Fruit fly (Drosophila melanogaster): ENCODE results near the gene CG31251.

Gene CG31251

DNA sequence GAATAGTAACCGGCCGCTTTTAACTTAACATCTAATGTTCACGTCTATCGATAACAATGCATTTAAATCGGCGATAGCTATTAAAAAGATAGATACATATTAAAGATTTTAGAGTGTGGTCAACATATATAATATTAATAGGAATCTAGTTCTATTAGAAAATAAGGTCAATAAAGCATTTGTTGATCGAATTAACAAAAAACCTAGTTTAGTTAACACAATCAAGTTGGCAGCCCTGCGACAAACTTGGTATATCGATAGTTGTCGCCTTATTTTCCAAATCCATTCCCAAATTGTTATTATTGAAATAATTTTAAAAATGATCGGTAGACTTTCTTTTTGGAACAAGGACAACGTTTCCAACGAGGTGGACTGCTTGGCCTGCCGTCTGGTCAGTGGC is at the start of gene CG31251, which contains the start of gene CG31360:
TSS of gene CG31251 (minus strand) at position 62 of the 400 bp plus-strand sequence.
TSS of gene CG31360 (plus strand) at position 244 of the 400 bp plus-strand sequence.
- TF ChIP-seq CG15710 (tag; optimal IDR thresholded peaks at IDR 0.05) (peak; percentile 0), D1 (tag; optimal IDR thresholded peaks at IDR 0.05) (no peak)

DNA sequence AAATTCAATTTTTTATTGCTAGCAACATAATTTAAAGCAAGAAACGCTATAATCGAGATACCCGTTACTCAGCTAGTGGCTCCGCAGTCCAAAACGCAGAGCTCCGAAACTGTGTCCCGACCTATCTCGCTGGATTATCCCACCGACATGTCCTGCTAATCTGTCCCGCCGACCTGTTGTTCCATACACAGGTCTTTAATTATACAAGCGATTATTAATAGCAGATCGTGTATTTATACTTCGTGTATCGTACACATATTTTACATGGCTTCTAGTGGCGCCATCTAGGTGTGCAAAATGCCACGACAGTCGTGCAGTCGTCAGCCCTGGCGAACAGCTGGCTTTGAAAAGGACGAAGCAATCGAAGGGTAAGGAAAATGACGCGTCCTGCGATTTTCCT is 48.5 kb upstream of the CG31251 start, which contains the start of gene CG14321:
TSS of gene CG14321 (plus strand) at position 338 of the 400 bp plus-strand sequence.
- TF ChIP-seq rn (GFP tag; IDR thresholded peaks at IDR 0.05) (no peak), CG15710 (tag; optimal IDR thresholded peaks at IDR 0.05) (no peak), CG14655 (GFP tag; optimal IDR thresholded peaks at IDR 0.05) (no peak), CG8159 (tag; optimal IDR thresholded peaks at IDR 0.05) (no peak), Ets98B (GFP tag; IDR thresholded peaks at IDR 0.05) (no peak), CG4496 (GFP tag; IDR thresholded peaks at IDR 0.05) (no peak), CG32121 (GFP tag; IDR thresholded peaks at IDR 0.05) (no peak), CG34367 (tag; optimal IDR thresholded peaks at IDR 0.05) (no peak), gl (tag; optimal IDR thresholded peaks at IDR 0.05) (no peak), Pif1A (GFP tag; optimal IDR thresholded peaks at IDR 0.05) (no peak), CG17806 (tag; optimal IDR thresholded peaks at IDR 0.05) (no peak), fd96Ca (GFP tag; IDR thresholded peaks at IDR 0.05) (no peak), Snoo (tag; optimal IDR thresholded peaks at IDR 0.05) (no peak), CG8301 (tag; optimal IDR thresholded peaks at IDR 0.05) (no peak), CG12605 (GFP tag; IDR thresholded peaks at IDR 0.05) (no peak), EcR (GFP tag; optimal IDR thresholded peaks at IDR 0.05) (no peak), CG10348 (GFP tag; IDR thresholded peaks at IDR 0.05) (no peak)

DNA sequence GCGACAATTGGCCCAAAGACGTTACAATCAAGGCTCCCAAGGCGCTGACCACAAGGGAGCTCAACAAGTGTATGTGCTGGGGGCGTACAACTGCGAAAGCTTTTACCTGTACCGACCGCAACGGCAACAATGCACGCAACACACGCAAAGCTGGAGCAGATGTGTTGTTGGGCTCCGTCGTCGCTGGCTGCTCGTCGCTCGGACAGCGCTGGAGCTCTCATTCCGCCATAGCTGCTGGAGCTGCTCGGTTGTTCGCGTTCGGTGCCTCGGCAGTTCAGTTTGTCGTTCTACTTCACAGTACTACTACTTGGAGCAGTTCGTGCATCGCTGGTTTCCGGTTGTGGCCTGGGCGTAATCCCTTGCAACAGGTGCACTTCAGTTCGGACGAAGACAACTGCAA is 40.8 kb upstream of the CG31251 start, which contains the start of gene Lgr1:
TSS of gene Lgr1 (plus strand) at position 220 of the 400 bp plus-strand sequence.
- no peak for TF ChIP-seq CG32121 (GFP tag; IDR thresholded peaks at IDR 0.05)
- TF ChIP-seq CG10348 (GFP tag; IDR thresholded peaks at IDR 0.05) = no peak
- TF ChIP-seq Pif1B (GFP tag; optimal IDR thresholded peaks at IDR 0.05) = no peak
- TF ChIP-seq CG8301 (tag; optimal IDR thresholded peaks at IDR 0.05) = no peak
- TF ChIP-seq CG4496 (GFP tag; IDR thresholded peaks at IDR 0.05) = peak; percentile 66
- no peak for TF ChIP-seq CG34367 (tag; optimal IDR thresholded peaks at IDR 0.05)
- TF ChIP-seq Snoo (tag; optimal IDR thresholded peaks at IDR 0.05) = no peak
- no peak for TF ChIP-seq CG15710 (tag; optimal IDR thresholded peaks at IDR 0.05)
- no peak for TF ChIP-seq D1 (tag; optimal IDR thresholded peaks at IDR 0.05)

DNA sequence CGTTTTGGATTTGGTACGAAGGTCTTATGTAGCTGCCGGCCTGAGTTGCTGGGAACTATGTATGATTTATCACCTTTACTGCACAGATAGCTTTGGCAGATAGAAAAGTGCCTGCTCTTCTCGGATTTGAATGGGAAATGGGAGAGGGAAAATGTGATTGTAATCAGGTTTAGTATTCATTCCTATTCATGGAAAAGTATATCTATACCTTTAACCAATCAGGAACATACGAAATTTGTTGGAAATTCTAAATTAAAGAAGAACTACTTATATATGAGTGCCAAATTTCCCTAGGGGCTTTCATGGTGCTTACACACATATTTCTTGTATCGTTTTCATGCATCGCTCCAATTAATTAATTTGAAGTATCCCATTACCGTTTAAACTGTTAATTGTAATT is 40.2 kb upstream of the CG31251 start, which contains the start of gene Atg8b:
TSS of gene Atg8b (minus strand) at position 101 of the 400 bp plus-strand sequence.
- no peak for TF ChIP-seq gl (tag; optimal IDR thresholded peaks at IDR 0.05)
- TF ChIP-seq CG32121 (GFP tag; IDR thresholded peaks at IDR 0.05) = no peak
- TF ChIP-seq Pif1B (GFP tag; optimal IDR thresholded peaks at IDR 0.05) = no peak
- no peak for TF ChIP-seq CG34367 (tag; optimal IDR thresholded peaks at IDR 0.05)
- no peak for TF ChIP-seq fd96Ca (GFP tag; IDR thresholded peaks at IDR 0.05)
- no peak for TF ChIP-seq Pif1A (GFP tag; optimal IDR thresholded peaks at IDR 0.05)
- no peak for TF ChIP-seq CG8301 (tag; optimal IDR thresholded peaks at IDR 0.05)
- TF ChIP-seq EcR (GFP tag; optimal IDR thresholded peaks at IDR 0.05) = no peak
- no peak for TF ChIP-seq CG8159 (tag; optimal IDR thresholded peaks at IDR 0.05)
- no peak for TF ChIP-seq CG13204 (GFP tag; optimal IDR thresholded peaks at IDR 0.05)
- no peak for TF ChIP-seq CG10348 (GFP tag; IDR thresholded peaks at IDR 0.05)
- TF ChIP-seq CG4496 (GFP tag; IDR thresholded peaks at IDR 0.05) = no peak
- no peak for TF ChIP-seq Snoo (tag; optimal IDR thresholded peaks at IDR 0.05)
- no peak for TF ChIP-seq rn (GFP tag; IDR thresholded peaks at IDR 0.05)
- no peak for TF ChIP-seq CG12605 (GFP tag; IDR thresholded peaks at IDR 0.05)
- no peak for TF ChIP-seq CG15710 (tag; optimal IDR thresholded peaks at IDR 0.05)
- TF ChIP-seq D1 (tag; optimal IDR thresholded peaks at IDR 0.05) = no peak
- TF ChIP-seq CG9948 (tag; optimal IDR thresholded peaks at IDR 0.05) = no peak
- TF ChIP-seq CG14655 (GFP tag; optimal IDR thresholded peaks at IDR 0.05) = no peak
- TF ChIP-seq CG17806 (tag; optimal IDR thresholded peaks at IDR 0.05) = no peak

DNA sequence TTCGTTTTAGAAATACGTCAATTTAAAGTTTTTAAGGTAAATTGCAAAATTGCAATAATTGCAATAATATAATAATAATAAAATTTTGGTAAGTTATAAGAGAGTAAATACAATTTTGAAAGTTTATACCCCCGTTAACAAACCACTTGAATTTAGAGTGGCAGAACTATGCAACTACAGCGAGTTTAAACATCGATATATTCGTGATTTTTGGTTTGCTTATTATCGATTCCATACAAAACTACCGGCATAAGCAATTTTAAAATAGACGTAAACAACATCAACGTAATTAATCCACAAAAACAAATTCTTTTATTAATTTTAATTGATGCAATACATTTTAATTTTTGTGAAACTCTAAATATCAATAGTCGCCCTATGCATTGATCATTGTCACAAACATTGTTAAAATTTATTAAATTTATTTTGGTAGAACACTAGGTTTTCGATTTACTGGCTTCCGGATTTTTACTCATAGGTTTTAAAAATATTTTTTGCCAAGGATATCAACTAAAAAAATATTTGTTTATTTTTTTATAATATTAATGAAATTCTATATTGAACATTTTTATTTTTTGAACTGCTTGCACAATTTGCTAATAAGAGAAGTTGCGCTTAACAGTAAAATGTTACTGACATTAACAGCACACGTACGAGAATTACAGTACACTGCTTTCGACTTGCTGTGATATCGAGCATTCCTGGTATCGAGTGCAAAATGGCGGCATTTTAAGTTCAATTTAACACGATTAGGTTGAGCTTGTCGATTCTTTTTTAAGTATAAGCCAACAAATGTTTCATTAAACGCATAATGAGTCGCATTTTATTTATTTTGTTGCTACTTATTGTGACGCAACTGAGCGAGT is 34.3 kb upstream of the CG31251 start, which contains the start of gene Pxt:
TSS of gene Pxt (plus strand) at position 695 of the 866 bp plus-strand sequence.
- TF ChIP-seq Pif1B (GFP tag; optimal IDR thresholded peaks at IDR 0.05) (peak; percentile 17), fd96Ca (GFP tag; IDR thresholded peaks at IDR 0.05) (no peak), D1 (tag; optimal IDR thresholded peaks at IDR 0.05) (peak; percentile 60), CG15710 (tag; optimal IDR thresholded peaks at IDR 0.05) (no peak), CG34367 (tag; optimal IDR thresholded peaks at IDR 0.05) (no peak), Ets98B (GFP tag; IDR thresholded peaks at IDR 0.05) (no peak), CG8301 (tag; optimal IDR thresholded peaks at IDR 0.05) (no peak), gl (tag; optimal IDR thresholded peaks at IDR 0.05) (no peak), Pif1A (GFP tag; optimal IDR thresholded peaks at IDR 0.05) (no peak)

DNA sequence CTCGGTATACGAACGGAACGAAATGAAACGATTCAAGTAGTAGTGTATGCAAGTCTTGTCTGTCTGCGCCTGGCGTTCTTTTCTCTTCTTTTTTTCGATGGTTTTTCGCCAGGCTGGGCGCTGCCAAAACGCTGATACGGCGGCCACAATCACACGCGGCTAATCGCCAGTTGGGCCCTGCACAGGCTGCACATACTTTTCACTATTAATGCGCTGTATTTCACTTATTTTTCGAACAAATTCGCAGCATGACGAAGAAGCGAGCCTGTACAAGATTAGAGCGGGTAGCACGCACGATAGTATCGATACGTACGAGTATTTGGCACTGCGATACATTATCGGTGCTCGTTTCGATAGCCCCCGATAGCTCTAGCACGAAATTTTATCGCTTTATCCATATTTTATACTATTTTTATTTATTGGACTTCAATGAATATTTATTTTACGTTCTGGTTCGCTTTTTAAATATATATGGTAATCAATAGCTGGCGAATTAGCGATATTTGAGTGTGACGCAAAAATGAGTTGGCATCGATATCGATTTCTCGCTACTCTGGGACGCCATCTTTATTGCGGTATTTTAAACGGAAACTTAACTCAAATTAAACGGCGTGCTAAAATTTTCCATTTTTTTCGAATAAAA is 33.5 kb upstream of the CG31251 start, which contains the start of gene osa:
TSS of gene osa (minus strand) at position 300 of the 643 bp plus-strand sequence.
- peak; percentile 50 for TF ChIP-seq Pif1B (GFP tag; optimal IDR thresholded peaks at IDR 0.05)
- no peak for TF ChIP-seq D1 (tag; optimal IDR thresholded peaks at IDR 0.05)
- TF ChIP-seq EcR (GFP tag; optimal IDR thresholded peaks at IDR 0.05) = peak; percentile 3
